Worm (Caenorhabditis elegans): ENCODE measurements around the gene K09F6.9.
"Not testable (repeated sequence)": the region's sequence is repeated elsewhere in the genome, so short reads cannot be mapped to it uniquely, and the experiment has no call there.

K09F6.9 gene

DNA sequence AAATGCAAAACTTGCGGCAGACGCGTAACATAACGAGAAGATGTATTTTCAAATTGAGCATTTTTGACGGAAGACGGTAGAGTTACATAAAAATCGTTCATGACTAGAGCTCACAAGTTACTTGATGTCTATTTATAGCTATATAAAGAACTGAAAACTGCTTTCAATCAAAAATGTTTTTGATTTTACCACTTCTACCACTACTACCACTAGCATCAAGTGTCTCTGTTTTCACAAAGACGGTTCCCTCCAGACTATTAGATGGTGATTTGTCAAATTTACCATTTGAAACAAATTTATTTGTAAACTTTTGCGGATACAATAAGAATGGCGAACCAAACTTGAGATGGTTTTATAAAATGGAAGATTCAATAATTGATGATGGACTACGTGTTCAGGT is at the start of gene K09F6.9:
K09F6.9 (minus strand) TSS at position 101 of the 400 bp plus-strand sequence.
- not testable (repeated sequence) for TF ChIP-seq unc-62 (GFP tag; optimal IDR thresholded peaks at IDR 0.05)

DNA sequence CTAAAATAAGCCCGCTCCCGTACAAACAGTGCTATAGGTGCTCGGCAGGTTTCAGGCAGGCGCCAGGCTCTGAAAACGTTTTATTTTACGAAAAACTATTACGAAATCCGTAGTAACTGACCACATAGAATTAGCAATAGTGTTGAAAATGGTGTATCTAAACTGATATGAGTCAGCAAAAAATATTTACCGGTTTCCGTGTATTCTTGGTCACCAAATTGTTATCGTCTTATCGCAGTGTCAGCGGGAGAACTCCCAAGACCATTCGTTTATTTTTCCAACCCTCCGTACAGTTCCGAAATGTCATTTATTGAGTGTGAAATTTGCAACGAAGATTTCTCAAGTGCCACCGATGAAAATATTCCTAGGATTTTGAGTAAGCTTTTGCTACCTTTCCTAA is 49.7 kb upstream of the K09F6.9 start, which contains the start of gene F43C11.8:
F43C11.8 (plus strand) TSS at position 301 of the 400 bp plus-strand sequence.
- no peak for TF ChIP-seq unc-62 (GFP tag; optimal IDR thresholded peaks at IDR 0.05)

DNA sequence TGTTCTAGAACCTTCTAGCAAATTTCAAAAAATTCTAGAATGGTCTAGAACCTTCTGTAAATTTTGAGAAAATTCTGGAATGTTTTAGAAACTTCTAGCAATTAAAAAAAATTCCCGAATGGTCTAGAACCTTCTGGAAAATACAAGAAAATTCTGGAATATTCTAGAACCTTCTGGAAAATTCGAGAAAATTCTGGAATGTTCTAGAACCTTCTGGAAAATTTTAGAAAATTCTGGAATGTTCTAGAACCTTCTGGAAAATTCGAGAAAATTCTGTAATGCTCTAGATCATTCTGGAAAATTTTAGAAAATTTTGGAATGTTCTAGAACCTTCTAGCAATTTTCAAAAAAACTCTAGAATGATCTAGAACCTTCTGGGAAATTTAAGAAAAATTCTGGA is 48.0 kb upstream of the K09F6.9 start:
- TF ChIP-seq unc-62 (GFP tag; optimal IDR thresholded peaks at IDR 0.05) = no peak

DNA sequence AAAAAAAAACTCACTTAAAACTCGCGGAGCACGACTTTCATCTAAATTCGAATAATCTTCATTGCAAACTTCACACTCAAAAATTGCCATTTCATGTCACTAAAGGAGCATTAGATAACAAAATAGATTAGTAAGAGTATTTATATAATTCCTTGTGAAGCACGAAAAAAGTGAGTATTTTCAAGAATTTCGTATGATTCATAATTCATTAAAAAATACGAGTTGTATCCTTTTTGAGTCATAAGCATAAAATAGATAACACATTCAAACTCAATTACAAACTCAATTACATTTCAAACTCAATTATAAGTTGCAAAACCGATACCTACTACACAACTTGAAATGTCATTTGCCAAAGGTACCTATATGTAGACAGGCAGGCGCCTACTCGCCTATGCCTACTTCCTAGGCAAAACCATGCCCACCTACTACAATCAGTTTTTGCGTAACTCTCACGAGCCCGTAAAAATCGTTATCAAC is 46.5 kb upstream of the K09F6.9 start, which contains the start of the genes ZK1240.8 and ZK1240.1:
ZK1240.8 (minus strand) TSS at position 101 of the 480 bp plus-strand sequence.
ZK1240.1 (plus strand) TSS at position 430 of the 480 bp plus-strand sequence.
- TF ChIP-seq unc-62 (GFP tag; optimal IDR thresholded peaks at IDR 0.05) = no peak

DNA sequence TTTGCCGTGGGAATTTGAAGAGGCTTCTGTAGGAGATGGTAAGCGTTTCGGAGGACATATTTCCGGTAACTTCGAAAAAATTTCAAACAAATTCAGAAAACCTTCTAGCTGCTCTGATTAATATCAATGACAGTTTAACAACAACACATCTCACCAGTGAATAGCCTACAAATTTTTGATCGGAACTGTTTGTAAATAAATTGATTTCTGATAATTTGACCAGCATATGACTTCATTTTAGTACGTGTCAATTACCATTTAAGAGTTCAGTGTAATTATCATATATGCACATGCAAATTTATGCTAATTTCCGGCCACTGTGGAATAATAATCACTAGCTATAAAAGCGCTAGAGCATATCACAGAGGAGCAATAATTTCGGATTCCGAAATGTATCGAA is 42.5 kb upstream of the K09F6.9 start, which contains the start of gene ZK1240.11:
ZK1240.11 (plus strand) TSS at position 301 of the 400 bp plus-strand sequence.
- TF ChIP-seq unc-62 (GFP tag; optimal IDR thresholded peaks at IDR 0.05) = no peak

DNA sequence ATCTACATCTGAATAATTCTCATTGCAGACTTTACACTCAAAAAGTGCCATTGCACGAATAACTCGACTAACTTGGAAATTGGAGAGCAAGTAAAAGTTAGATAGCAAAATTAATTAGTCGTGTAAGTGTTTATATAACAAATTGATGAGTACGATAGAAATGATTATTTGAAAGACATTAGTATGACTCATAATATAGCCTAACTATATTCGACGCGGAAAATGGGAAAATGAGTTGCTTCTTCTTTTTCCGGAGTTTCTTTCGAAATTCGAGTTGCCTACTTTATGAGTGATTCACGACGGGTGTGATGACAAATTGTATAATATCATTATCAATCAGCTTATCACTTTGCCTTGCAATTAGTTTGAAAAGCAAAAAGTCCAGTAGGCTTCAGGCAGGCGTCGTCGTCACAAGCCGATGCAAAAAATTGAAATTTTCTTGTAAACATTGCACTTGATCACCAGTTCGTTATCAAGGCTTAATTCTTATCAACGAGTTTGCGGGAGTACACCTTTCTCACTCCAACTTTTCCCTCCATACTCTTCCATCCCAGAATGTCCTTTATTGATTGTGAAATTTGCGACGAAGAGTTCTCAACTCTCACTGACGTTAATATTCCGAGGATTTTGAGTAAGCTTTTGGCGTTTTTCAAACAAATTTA is 40.5 kb upstream of the K09F6.9 start, which contains the start of the genes ZK1240.6 and ZK1240.2:
ZK1240.6 (minus strand) TSS at position 51 of the 662 bp plus-strand sequence.
ZK1240.2 (plus strand) TSS at position 520 of the 662 bp plus-strand sequence.
- TF ChIP-seq unc-62 (GFP tag; optimal IDR thresholded peaks at IDR 0.05) = no peak

DNA sequence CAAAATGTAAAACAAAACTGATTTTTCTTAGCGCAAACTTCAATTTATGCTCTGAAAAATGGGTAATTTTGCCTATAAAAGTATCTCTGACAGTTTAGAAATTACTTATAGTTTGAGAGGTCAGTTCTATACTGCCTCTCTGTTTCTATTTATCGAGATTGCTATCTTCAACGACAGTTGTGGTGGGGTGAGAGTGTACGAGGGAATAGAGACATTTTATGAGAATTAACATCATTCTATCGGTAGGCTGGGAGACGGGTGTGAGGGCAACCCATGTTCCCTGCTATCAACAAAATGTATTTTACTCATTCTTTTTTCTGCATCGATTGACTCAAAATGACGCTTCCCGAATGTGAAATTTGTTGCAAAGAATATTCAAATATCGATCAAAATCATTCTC is 37.6 kb upstream of the K09F6.9 start, which contains the start of gene ZK1240.3:
ZK1240.3 (plus strand) TSS at position 238 of the 400 bp plus-strand sequence.
- no peak for TF ChIP-seq unc-62 (GFP tag; optimal IDR thresholded peaks at IDR 0.05)

DNA sequence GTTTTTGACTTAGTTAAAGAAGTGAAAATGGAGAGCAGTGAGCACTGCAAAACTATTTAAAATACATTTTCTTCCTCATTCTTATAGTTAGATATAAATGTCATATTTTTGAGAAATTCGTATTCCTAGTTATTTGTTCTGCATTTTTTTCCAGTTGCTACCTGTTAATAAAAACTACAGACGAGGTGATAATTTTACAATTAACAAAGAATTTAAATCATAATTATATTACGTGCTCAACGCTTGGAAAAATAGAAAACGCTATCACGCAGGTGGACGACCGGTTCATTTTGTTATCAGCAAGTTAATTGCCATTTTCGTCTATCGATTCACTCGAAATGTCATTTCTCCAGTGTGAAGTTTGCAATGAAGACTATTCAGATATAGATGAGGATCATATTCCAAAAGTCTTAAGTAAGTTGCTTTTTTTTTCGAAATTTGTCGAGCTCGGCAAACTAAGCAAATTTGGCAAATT is 35.4 kb upstream of the K09F6.9 start, which contains the start of the genes ZK1240.5 and ZK1240.9:
ZK1240.5 (minus strand) TSS at position 51 of the 475 bp plus-strand sequence.
ZK1240.9 (plus strand) TSS at position 307 of the 475 bp plus-strand sequence.
- TF ChIP-seq unc-62 (GFP tag; optimal IDR thresholded peaks at IDR 0.05) = no peak

DNA sequence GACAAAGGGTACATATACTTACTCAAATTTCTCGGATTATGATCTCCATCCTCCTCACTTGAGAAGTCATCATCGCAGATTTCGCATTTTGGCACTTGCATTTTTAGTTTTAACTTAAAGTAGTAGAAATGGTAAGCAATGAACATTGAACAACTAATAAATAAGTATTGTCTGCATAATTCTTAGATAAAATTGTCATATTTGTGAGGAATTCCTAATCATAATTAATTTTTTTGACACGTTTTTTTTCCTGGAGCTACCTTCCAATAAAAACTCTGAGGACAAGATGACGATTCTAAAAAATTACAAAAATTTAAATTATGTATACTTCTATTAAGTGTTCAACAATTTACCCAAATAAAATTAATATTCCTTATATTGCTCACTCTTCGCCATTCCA is 30.2 kb upstream of the K09F6.9 start, which contains the start of the genes trim-21 and B0281.1:
trim-21 (minus strand) TSS at position 101 of the 400 bp plus-strand sequence.
B0281.1 (plus strand) TSS at position 321 of the 400 bp plus-strand sequence.
- TF ChIP-seq unc-62 (GFP tag; optimal IDR thresholded peaks at IDR 0.05) = no peak

DNA sequence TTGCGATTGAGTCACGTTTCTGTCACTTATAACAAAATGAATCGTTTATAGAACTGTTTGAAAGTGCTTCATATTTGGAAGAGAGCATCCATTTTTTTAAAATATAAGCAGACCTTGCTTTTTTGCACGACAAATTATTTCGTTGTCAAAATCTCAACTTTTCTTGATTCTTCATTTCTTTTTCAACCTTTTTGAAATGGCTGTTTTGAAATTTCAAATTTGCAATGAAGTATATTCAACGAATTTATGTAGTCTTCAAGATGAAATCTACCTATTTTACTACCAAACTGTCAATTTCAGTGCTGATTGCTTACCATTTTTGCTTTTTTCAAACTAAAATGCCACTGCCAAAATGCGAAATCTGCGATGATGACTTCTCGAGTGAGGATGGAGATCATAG is 24.2 kb upstream of the K09F6.9 start, which contains the start of gene B0281.3:
B0281.3 (plus strand) TSS at position 301 of the 400 bp plus-strand sequence.
- TF ChIP-seq unc-62 (GFP tag; optimal IDR thresholded peaks at IDR 0.05) = no peak

DNA sequence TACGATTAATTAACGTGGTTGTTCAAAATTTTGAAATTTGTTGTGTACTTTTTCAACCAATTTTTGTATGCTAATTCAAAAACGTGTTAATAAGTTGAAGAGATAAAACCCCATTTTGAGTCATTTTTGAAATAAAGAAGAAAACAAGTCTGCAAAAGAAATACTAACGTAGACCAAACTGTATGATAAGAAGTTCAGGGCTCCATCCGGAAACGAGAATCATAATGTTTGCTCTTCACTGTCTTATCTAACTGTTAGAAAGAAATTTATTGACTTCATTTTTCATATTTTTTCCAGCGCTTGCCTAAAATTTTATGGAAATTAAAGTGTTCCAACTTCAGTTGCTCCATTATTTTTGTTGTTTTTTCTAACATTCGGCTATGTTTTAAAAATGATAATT is 23.0 kb upstream of the K09F6.9 start:
- no peak for TF ChIP-seq unc-62 (GFP tag; optimal IDR thresholded peaks at IDR 0.05)

DNA sequence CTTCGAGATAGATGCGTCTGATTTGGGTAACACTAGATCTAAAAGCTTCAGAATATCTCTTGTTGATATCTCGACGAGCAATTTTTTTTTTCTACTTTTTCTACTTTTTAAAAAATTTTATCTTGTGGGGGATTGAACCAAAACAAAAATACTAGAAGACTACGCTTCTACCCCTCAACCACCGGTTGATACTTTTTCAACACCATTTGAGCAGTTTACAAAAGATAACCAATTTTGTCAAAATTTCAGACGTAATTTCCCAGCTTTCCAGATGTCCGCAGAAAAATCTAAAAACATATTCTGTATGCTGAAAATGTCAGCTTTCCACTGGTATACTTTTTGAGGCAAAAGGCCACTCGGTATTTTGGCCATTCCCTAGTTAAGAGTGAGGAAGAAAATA is 22.1 kb upstream of the K09F6.9 start:
- TF ChIP-seq unc-62 (GFP tag; optimal IDR thresholded peaks at IDR 0.05) = no peak

DNA sequence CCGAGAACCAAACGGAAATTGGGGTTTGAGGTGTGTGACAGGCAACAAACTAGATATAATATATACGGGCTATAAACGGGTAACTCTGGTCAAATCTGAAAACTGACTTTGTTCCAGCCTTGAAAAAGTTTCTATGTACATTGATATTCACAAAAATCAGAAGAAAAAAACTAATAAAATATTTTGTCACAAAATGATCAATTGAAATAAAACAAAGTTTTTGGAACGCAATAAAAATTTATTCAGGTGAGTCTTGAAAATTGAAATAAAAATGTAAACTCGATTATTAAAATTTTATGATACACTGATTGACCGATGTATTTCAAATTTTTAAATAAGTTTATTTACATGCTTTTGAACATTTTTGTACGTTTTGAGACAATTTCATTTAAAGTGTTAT is 19.8 kb upstream of the K09F6.9 start, which contains the start of gene B0281.6:
B0281.6 (minus strand) TSS at position 101 of the 400 bp plus-strand sequence.
- no peak for TF ChIP-seq unc-62 (GFP tag; optimal IDR thresholded peaks at IDR 0.05)

DNA sequence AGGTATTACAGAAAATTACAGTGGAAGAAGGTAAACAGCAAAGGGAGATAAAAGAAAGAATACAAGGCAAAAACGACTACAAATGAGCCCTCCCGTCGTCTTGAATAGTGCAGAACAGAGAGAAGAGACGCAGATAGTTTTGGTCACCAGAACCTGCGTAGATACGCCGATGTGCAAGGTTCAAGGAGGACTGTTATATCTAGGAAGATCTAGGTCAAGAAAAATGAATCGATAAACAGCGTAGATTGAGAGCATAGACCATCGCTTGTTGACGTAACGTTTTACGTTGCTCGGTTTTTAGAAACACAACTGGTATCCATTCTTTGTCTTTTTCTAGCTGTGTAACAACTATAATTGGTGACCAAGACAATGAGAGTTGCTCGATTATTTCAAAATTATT is 18.4 kb upstream of the K09F6.9 start, which contains the start of gene B0281.5:
B0281.5 (minus strand) TSS at position 101 of the 400 bp plus-strand sequence.
- no peak for TF ChIP-seq unc-62 (GFP tag; optimal IDR thresholded peaks at IDR 0.05)

DNA sequence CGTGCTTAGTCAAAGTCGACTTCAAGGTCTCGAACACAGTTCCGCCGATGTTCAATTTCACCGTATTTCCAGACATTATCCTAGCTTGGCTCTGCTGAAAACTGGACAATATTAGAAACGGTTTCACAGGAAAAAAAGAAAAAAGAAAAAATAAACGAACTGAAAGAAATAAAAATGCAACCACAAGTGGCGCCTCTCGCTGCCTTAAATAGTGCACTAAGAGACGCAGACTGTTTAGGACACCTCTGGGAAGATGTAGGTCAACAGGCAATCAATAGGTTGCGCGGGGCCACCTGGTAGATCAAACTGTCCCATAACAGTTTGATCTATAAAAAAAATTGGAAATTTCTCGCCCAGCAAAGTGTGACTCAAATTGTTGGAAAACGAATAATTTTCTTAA is 16.2 kb upstream of the K09F6.9 start, which contains the start of gene B0281.4:
B0281.4 (minus strand) TSS at position 101 of the 400 bp plus-strand sequence.
- no peak for TF ChIP-seq unc-62 (GFP tag; optimal IDR thresholded peaks at IDR 0.05)

DNA sequence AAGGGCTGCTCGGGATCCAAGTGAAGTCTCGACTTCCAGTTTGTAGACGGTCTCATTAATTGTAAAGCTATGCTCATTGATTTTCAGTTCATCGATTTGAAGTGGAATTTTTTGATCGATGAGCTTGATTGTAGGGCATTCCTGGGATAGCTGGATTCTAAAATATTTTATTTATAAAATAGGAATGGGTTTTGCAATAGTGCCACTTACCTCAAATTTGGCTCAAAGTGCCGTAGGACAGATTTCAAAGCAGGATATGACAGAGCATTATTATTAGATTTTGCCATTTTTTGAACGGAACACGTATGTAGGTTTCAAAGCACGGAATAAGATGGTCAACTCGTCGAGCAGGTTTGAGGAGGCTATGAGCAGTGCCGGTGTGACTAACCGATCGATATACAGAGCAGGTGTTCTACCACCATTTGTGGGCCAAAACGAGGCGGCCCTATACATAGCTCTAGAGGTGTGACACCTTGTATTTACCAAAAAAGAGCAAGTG is 13.4 kb upstream of the K09F6.9 start, which contains the start of gene fbxc-25:
fbxc-25 (minus strand) TSS at position 449 of the 499 bp plus-strand sequence.
- no peak for TF ChIP-seq unc-62 (GFP tag; optimal IDR thresholded peaks at IDR 0.05)

Measured in whole organism, dauer.